Fruit fly (Drosophila melanogaster): ENCODE results near the gene shps.

shps gene

dm6 chr3R:24293171-24293570 is 13.8 kb downstream of the shps start (continued):
- no peak for TF ChIP-seq ranshi (GFP tag; IDR thresholded peaks at IDR 0.05)
- TF ChIP-seq ap (GFP tag; IDR thresholded peaks at IDR 0.05): no peak
- TF ChIP-seq pum (GFP tag; optimal IDR thresholded peaks at IDR 0.05): no peak
- TF ChIP-seq eyg (GFP tag; optimal IDR thresholded peaks at IDR 0.05): no peak
- no peak for TF ChIP-seq ara (GFP tag; IDR thresholded peaks at IDR 0.05)
- TF ChIP-seq Dbx (GFP tag; IDR thresholded peaks at IDR 0.05): no peak
- no peak for TF ChIP-seq zen (tag; optimal IDR thresholded peaks at IDR 0.05)
- no peak for TF ChIP-seq Atf-2 (GFP tag; optimal IDR thresholded peaks at IDR 0.05)
- peak; percentile 76 for TF ChIP-seq ATbp (GFP tag; optimal IDR thresholded peaks at IDR 0.05)
- no peak for TF ChIP-seq Gug (GFP tag; IDR thresholded peaks at IDR 0.05)
- TF ChIP-seq HLH54F (GFP tag; optimal IDR thresholded peaks at IDR 0.05): no peak
- no peak for TF ChIP-seq p53 (GFP tag; optimal IDR thresholded peaks at IDR 0.05)
- TF ChIP-seq CoRest (tag; optimal IDR thresholded peaks at IDR 0.05): no peak
- no peak for TF ChIP-seq CG6175 (GFP tag; IDR thresholded peaks at IDR 0.05)
- peak; percentile 15 for TF ChIP-seq CG8089 (GFP tag; optimal IDR thresholded peaks at IDR 0.05)
- TF ChIP-seq CG17568 (GFP tag; optimal IDR thresholded peaks at IDR 0.05): peak; percentile 27
- TF ChIP-seq ash1 (GFP tag; optimal IDR thresholded peaks at IDR 0.05): no peak
- TF ChIP-seq NC2β (GFP tag; optimal IDR thresholded peaks at IDR 0.05): no peak
- no peak for TF ChIP-seq mam (GFP tag; optimal IDR thresholded peaks at IDR 0.05)
- no peak for TF ChIP-seq insv (GFP tag; optimal IDR thresholded peaks at IDR 0.05)
- no peak for TF ChIP-seq ind (GFP tag; optimal IDR thresholded peaks at IDR 0.05)
- no peak for TF ChIP-seq abd-A (tag; optimal IDR thresholded peaks at IDR 0.05)
- no peak for TF ChIP-seq danr (GFP tag; IDR thresholded peaks at IDR 0.05)
- no peak for TF ChIP-seq Eip74EF (GFP tag; optimal IDR thresholded peaks at IDR 0.05)
- TF ChIP-seq gce (GFP tag; IDR thresholded peaks at IDR 0.05): no peak
- TF ChIP-seq CG14014 (GFP tag; IDR thresholded peaks at IDR 0.05): no peak
- peak; percentile 77 for TF ChIP-seq kni (GFP tag; optimal IDR thresholded peaks at IDR 0.05)
- no peak for TF ChIP-seq aop (GFP tag; IDR thresholded peaks at IDR 0.05)
- TF ChIP-seq CG8290 (GFP tag; optimal IDR thresholded peaks at IDR 0.05): no peak
- TF ChIP-seq CG8290 (tag; optimal IDR thresholded peaks at IDR 0.05): no peak
- TF ChIP-seq kay (GFP tag; optimal IDR thresholded peaks at IDR 0.05): no peak
- no peak for TF ChIP-seq chn (GFP tag; optimal IDR thresholded peaks at IDR 0.05)
- TF ChIP-seq pb (GFP tag; optimal IDR thresholded peaks at IDR 0.05): no peak
- no peak for TF ChIP-seq Atf3 (GFP tag; optimal IDR thresholded peaks at IDR 0.05)
- no peak for TF ChIP-seq z (GFP tag; IDR thresholded peaks at IDR 0.05)
- TF ChIP-seq CG32767 (GFP tag; IDR thresholded peaks at IDR 0.05): no peak
- TF ChIP-seq CG6272 (GFP tag; IDR thresholded peaks at IDR 0.05): no peak
- TF ChIP-seq Deaf1 (tag; optimal IDR thresholded peaks at IDR 0.05): no peak
- no peak for TF ChIP-seq Dfd (GFP tag; optimal IDR thresholded peaks at IDR 0.05)
- TF ChIP-seq yki (optimal IDR thresholded peaks at IDR 0.05): no peak
- TF ChIP-seq NFAT (GFP tag; IDR thresholded peaks at IDR 0.05): no peak
- no peak for TF ChIP-seq NK7.1 (GFP tag; optimal IDR thresholded peaks at IDR 0.05)
- peak; percentile 56 for TF ChIP-seq CG7745 (tag; optimal IDR thresholded peaks at IDR 0.05)
- no peak for TF ChIP-seq en (GFP tag; optimal IDR thresholded peaks at IDR 0.05)
- no peak for TF ChIP-seq fd3F (GFP tag; optimal IDR thresholded peaks at IDR 0.05)
- TF ChIP-seq CG5245 (GFP tag; optimal IDR thresholded peaks at IDR 0.05): no peak
- no peak for TF ChIP-seq Neu2 (GFP tag; optimal IDR thresholded peaks at IDR 0.05; ENCODE audit: borderline replicate concordance)
- no peak for TF ChIP-seq YL-1 (GFP tag; optimal IDR thresholded peaks at IDR 0.05)
- TF ChIP-seq CG10366 (GFP tag; IDR thresholded peaks at IDR 0.05): no peak
- TF ChIP-seq her (GFP tag; optimal IDR thresholded peaks at IDR 0.05): no peak
- TF ChIP-seq HLH4C (GFP tag; IDR thresholded peaks at IDR 0.05; ENCODE audit: partially characterized antibody): no peak
- no peak for TF ChIP-seq CG9817 (tag; optimal IDR thresholded peaks at IDR 0.05)
- TF ChIP-seq CG3407 (GFP tag; optimal IDR thresholded peaks at IDR 0.05): peak; percentile 57
- peak in 1 of 2 experiments; percentile 84 for TF ChIP-seq bsh (GFP tag; optimal IDR thresholded peaks at IDR 0.05)

All from whole organism, embryonic.